Worm (Caenorhabditis elegans) whole organism, late embryonic: ENCODE measurements around the gene cpna-2.

Experiments used
- C08G9.2 ChIP-seq: sonication (generic microtip); optimal IDR thresholded peaks from 2 replicates; lab custom pipeline; 2016; ENCODE audit warnings: mild to moderate bottlenecking, missing genetic modification characterization, moderate library complexity, missing compliant biosample characterization
- C38D4.7 ChIP-seq: fragments of 200-800 bp; sonication (Bioruptor generic); optimal IDR thresholded peaks from 2 replicates; lab custom pipeline; 2018; ENCODE audit warnings: mild to moderate bottlenecking, missing genetic modification characterization, moderate library complexity, missing compliant biosample characterization
- K02D7.2 ChIP-seq: sonication (generic microtip); optimal IDR thresholded peaks from 2 replicates; lab custom pipeline; 2017; ENCODE audit warnings: mild to moderate bottlenecking, missing genetic modification characterization, missing compliant biosample characterization
- K09A11.1 ChIP-seq: sonication (generic microtip); optimal IDR thresholded peaks from 2 replicates; lab custom pipeline; 2017; ENCODE audit warnings: antibody characterized with exemption, mild to moderate bottlenecking, missing genetic modification characterization, missing compliant biosample characterization; ENCODE audit not compliant: insufficient read depth
- T23F11.4 ChIP-seq: fragments of 200-800 bp; sonication (Bioruptor generic); optimal IDR thresholded peaks from 2 replicates; lab custom pipeline; 2018; ENCODE audit warnings: mild to moderate bottlenecking, missing genetic modification characterization, missing compliant biosample characterization
- ceh-14 ChIP-seq: sonication (generic microtip); optimal IDR thresholded peaks from 2 replicates; lab custom pipeline; 2016; ENCODE audit warnings: missing genotype, missing genetic modification characterization, missing compliant biosample characterization
- ceh-19 ChIP-seq: fragments of 200-800 bp; sonication (Bioruptor generic); optimal IDR thresholded peaks from 2 replicates; lab custom pipeline; 2018; ENCODE audit warnings: mild to moderate bottlenecking, missing genetic modification characterization, missing compliant biosample characterization
- ceh-2 ChIP-seq: sonication (generic microtip); optimal IDR thresholded peaks from 2 replicates; lab custom pipeline; 2016; ENCODE audit warnings: missing genotype, missing genetic modification characterization, missing compliant biosample characterization
- ceh-22 ChIP-seq: sonication (generic microtip); optimal IDR thresholded peaks from 2 replicates; lab custom pipeline; 2017; ENCODE audit warnings: missing biosample characterization, missing genetic modification characterization
- ceh-24 ChIP-seq: sonication (generic microtip); optimal IDR thresholded peaks from 2 replicates; lab custom pipeline; 2016; ENCODE audit warnings: mild to moderate bottlenecking, missing genetic modification characterization, missing compliant biosample characterization
- ceh-34 ChIP-seq: sonication (generic microtip); optimal IDR thresholded peaks from 2 replicates; lab custom pipeline; 2016; ENCODE audit warnings: mild to moderate bottlenecking, missing genetic modification characterization, missing compliant biosample characterization
- ceh-45 ChIP-seq: fragments of 200-800 bp; sonication (Bioruptor generic); IDR thresholded peaks from 2 replicates; pipeline ENCODE4 v1.3.6; 2022; ENCODE audit warnings: missing genetic modification reagents, missing genetic modification characterization, missing compliant biosample characterization
- ceh-48 ChIP-seq: sonication (generic microtip); optimal IDR thresholded peaks from 2 replicates; lab custom pipeline; 2016; ENCODE audit warnings: missing genetic modification characterization, inconsistent platforms, missing compliant biosample characterization
- ceh-6 ChIP-seq: fragments of 200-800 bp; sonication (Bioruptor generic); optimal IDR thresholded peaks from 2 replicates; lab custom pipeline; 2018; ENCODE audit warnings: mild to moderate bottlenecking, missing genetic modification characterization, missing compliant biosample characterization
- che-1 ChIP-seq: sonication (generic microtip); optimal IDR thresholded peaks from 2 replicates; lab custom pipeline; 2016; ENCODE audit warnings: mild to moderate bottlenecking, missing genetic modification characterization, missing compliant biosample characterization
- dmd-4 ChIP-seq: sonication (generic microtip); optimal IDR thresholded peaks from 2 replicates; lab custom pipeline; 2016; ENCODE audit warnings: borderline replicate concordance, missing genetic modification characterization, missing compliant biosample characterization
- elt-2 ChIP-seq: sonication (generic microtip); optimal IDR thresholded peaks from 2 replicates; lab custom pipeline; 2016; ENCODE audit warnings: missing genetic modification reagents, missing genetic modification characterization, missing compliant biosample characterization
- ets-4 ChIP-seq: sonication (generic microtip); optimal IDR thresholded peaks from 2 replicates; lab custom pipeline; 2016; ENCODE audit warnings: missing genetic modification characterization, missing compliant biosample characterization
- fax-1 ChIP-seq: sonication (generic microtip); optimal IDR thresholded peaks from 2 replicates; lab custom pipeline; 2016; ENCODE audit warnings: missing genotype, missing genetic modification characterization, missing compliant biosample characterization
- fkh-6 ChIP-seq: sonication (generic microtip); optimal IDR thresholded peaks from 2 replicates; lab custom pipeline; 2016; ENCODE audit warnings: missing genetic modification characterization, missing compliant biosample characterization
- hlh-13 ChIP-seq: fragments of 200-800 bp; sonication (Bioruptor generic); optimal IDR thresholded peaks from 2 replicates; lab custom pipeline; 2018; ENCODE audit warnings: mild to moderate bottlenecking, missing genetic modification characterization, missing compliant biosample characterization
- hlh-15 ChIP-seq: sonication (generic microtip); optimal IDR thresholded peaks from 2 replicates; lab custom pipeline; 2016; ENCODE audit warnings: missing genetic modification characterization, missing compliant biosample characterization
- hlh-30 ChIP-seq: sonication (generic microtip); optimal IDR thresholded peaks from 2 replicates; lab custom pipeline; 2017; ENCODE audit warnings: antibody characterized with exemption, missing genetic modification characterization, missing compliant biosample characterization; ENCODE audit not compliant: insufficient read depth
- hlh-6 ChIP-seq: sonication (generic microtip); optimal IDR thresholded peaks from 2 replicates; lab custom pipeline; 2016; ENCODE audit warnings: missing genotype, missing genetic modification characterization, missing compliant biosample characterization
- lim-6 ChIP-seq: sonication (generic microtip); optimal IDR thresholded peaks from 2 replicates; lab custom pipeline; 2016; ENCODE audit warnings: missing genetic modification characterization, missing compliant biosample characterization
- lin-11 ChIP-seq: fragments of 200-800 bp; sonication (Bioruptor generic); optimal IDR thresholded peaks from 2 replicates; lab custom pipeline; 2018; ENCODE audit warnings: mild to moderate bottlenecking, missing genetic modification characterization, missing compliant biosample characterization
- nhr-232 ChIP-seq: sonication (generic microtip); optimal IDR thresholded peaks from 2 replicates; lab custom pipeline; 2016; ENCODE audit warnings: missing genetic modification characterization, missing compliant biosample characterization
- odd-2 ChIP-seq: sonication (generic microtip); optimal IDR thresholded peaks from 2 replicates; lab custom pipeline; 2017; ENCODE audit warnings: antibody characterized with exemption, mild to moderate bottlenecking, missing genetic modification characterization, missing compliant biosample characterization
- pag-3 ChIP-seq: sonication (generic microtip); optimal IDR thresholded peaks from 2 replicates; lab custom pipeline; 2016; ENCODE audit warnings: missing compliant biosample characterization, missing genetic modification characterization, borderline replicate concordance
- pha-2 ChIP-seq: sonication (generic microtip); optimal IDR thresholded peaks from 2 replicates; lab custom pipeline; 2017; ENCODE audit warnings: mild to moderate bottlenecking, missing genetic modification characterization, missing compliant biosample characterization
- pha-4 ChIP-seq: fragments of 150-350 bp; optimal IDR thresholded peaks from 2 replicates; lab custom pipeline; 2018; ENCODE audit warnings: missing biosample characterization, missing genetic modification reagents, missing genetic modification characterization
- pqm-1 ChIP-seq: sonication (generic microtip); optimal IDR thresholded peaks from 2 replicates; lab custom pipeline; 2016; ENCODE audit warnings: missing genetic modification characterization, missing compliant biosample characterization
- pros-1 ChIP-seq: fragments of 150-350 bp; optimal IDR thresholded peaks from 2 replicates; lab custom pipeline; 2014; ENCODE audit warnings: missing biosample characterization, missing genetic modification reagents, missing genetic modification characterization
- ref-2 ChIP-seq: sonication (generic microtip); optimal IDR thresholded peaks from 2 replicates; lab custom pipeline; 2016; ENCODE audit warnings: missing genetic modification characterization, missing compliant biosample characterization
- rnt-1 ChIP-seq: sonication (generic microtip); optimal IDR thresholded peaks from 2 replicates; lab custom pipeline; 2016; ENCODE audit warnings: missing genetic modification characterization, missing compliant biosample characterization
- sdc-2 ChIP-seq: sonication (generic microtip); optimal IDR thresholded peaks from 2 replicates; lab custom pipeline; 2016; ENCODE audit warnings: missing genotype, missing genetic modification characterization, missing compliant biosample characterization
- sox-2 ChIP-seq: fragments of 200-800 bp; sonication (Bioruptor generic); IDR thresholded peaks from 2 replicates; pipeline ENCODE4 v1.3.6; 2022; ENCODE audit warnings: missing genetic modification reagents, missing genetic modification characterization, missing compliant biosample characterization
- tbx-2 ChIP-seq: sonication (generic microtip); optimal IDR thresholded peaks from 2 replicates; lab custom pipeline; 2016; ENCODE audit warnings: missing genetic modification characterization, missing compliant biosample characterization
- tbx-7 ChIP-seq: sonication (generic microtip); optimal IDR thresholded peaks from 2 replicates; lab custom pipeline; 2016; ENCODE audit warnings: missing genotype, missing genetic modification characterization, missing compliant biosample characterization
- unc-3 ChIP-seq, 2 experiments: fragments of 200-800 bp in 1 of 2; sonication (Bioruptor generic) in 1 of 2; sonication (generic microtip) in 1 of 2; conservative IDR thresholded peaks in 1 of 2; optimal IDR thresholded peaks in 1 of 2; 2 replicates each; pipeline versions ENCODE4 v1.3.6 to Lab custom; 2016 to 2022; ENCODE audit warnings: missing compliant biosample characterization in 2 of 2, missing genetic modification characterization in 2 of 2, missing genetic modification reagents in 1 of 2
- unc-86 ChIP-seq: sonication (generic microtip); optimal IDR thresholded peaks from 2 replicates; lab custom pipeline; 2016; ENCODE audit warnings: missing genetic modification characterization, missing compliant biosample characterization
- zip-5 ChIP-seq: sonication (generic microtip); optimal IDR thresholded peaks from 2 replicates; lab custom pipeline; 2016; ENCODE audit warnings: missing genetic modification characterization, missing compliant biosample characterization

cpna-2 gene

DNA sequence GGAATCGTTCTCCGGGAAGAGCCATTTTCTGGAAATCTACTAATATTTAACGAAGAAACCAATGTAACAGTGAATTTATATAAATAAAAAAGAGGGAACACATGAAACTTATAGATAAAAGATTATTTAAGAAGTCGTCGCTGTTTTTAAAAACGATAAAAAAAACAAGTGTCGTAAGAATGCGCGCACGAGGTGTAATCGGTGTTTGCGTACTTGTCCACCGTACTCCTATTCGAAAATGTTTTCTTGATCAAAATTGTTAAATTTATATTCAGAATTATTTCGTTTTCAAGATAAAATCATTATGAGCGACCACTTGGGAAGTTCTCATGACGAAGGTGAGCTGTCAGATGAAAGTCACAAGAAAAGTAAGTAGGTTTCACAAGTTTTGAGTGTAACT is 25.7 kb upstream of the cpna-2 start, which contains the start of the genes moa-2 and cdk-11.1:
TSS of gene moa-2 (minus strand) at position 25 of the 400 bp plus-strand sequence.
TSS of gene cdk-11.1 (plus strand) at position 227 of the 400 bp plus-strand sequence.
- TF ChIP-seq hlh-15 (tag; lab: Kevin White, UChicago) (no peak), elt-2 (no peak), ref-2 (no peak), hlh-30 (no peak), pqm-1 (tag; lab: Kevin White, UChicago) (no peak), ceh-45 (GFP tag; lab: Robert Waterston, UW) (no peak), ets-4 (tag; lab: Kevin White, UChicago) (no peak), hlh-6 (no peak), pha-4 (tag; lab: Kevin White, UChicago) (no peak), tbx-7 (tag; lab: Kevin White, UChicago) (no peak), K02D7.2 (tag; lab: Kevin White, UChicago) (no peak), zip-5 (no peak), sox-2 (GFP tag; lab: Robert Waterston, UW) (no peak), ceh-22 (tag; lab: Kevin White, UChicago) (no peak), dmd-4 (tag; lab: Kevin White, UChicago) (no peak), ceh-6 (GFP tag; lab: Kevin White, UChicago) (no peak), odd-2 (tag; lab: Kevin White, UChicago) (no peak), ceh-2 (tag; lab: Kevin White, UChicago) (no peak), lim-6 (no peak), T23F11.4 (GFP tag; lab: Kevin White, UChicago) (no peak)

DNA sequence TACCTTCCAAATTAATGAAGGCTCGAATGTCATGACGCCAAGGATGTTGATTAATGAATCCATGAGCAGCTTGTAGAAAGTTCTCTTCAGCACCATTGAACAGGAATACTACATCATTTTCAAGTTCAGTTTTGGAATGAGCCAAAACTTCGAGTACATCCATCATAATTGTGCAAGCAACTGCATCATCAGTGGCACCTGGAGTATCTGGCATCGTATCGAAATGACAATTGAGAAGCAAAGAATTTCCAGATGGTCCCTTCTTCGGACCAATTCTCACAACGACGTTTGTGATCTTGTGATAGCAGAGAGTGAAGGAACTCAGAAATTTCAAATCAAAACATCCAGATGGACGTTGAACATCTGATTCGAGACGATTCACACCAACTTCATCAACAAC is 20.3 kb upstream of the cpna-2 start:
- no peak for TF ChIP-seq sdc-2 (tag; lab: Kevin White, UChicago)
- TF ChIP-seq fax-1 (tag; lab: Kevin White, UChicago), result no peak
- TF ChIP-seq rnt-1, result no peak
- TF ChIP-seq pag-3, result no peak
- no peak for TF ChIP-seq K09A11.1 (tag; lab: Kevin White, UChicago)
- TF ChIP-seq nhr-232 (tag; lab: Kevin White, UChicago), result no peak
- TF ChIP-seq, all 69 proteins: peak for 0

DNA sequence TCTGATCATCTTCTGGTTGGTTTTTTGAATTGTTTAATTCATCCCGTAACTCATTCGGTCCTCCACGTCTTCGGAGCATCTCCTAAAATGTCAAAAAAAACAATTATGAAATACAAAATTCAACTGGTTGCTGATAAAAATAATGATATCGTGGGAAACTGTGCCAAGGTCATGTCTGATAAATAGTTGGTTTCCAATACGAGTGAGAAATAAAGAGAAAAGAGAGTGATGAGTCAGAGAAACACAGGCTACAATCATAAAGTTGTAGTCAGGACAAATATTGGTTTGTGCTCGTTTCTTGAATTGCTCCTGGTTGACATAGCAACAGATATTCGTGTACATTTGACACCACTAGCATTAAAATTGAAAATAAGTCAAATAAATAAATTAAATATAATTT is 19.6 kb upstream of the cpna-2 start, which contains the start of gene B0495.7:
TSS of gene B0495.7 (minus strand) at position 82 of the 400 bp plus-strand sequence.
- TF ChIP-seq elt-2, result peak; percentile 77
- no peak for TF ChIP-seq pros-1 (tag; lab: Kevin White, UChicago)
- TF ChIP-seq, all 69 proteins: peak for 1

DNA sequence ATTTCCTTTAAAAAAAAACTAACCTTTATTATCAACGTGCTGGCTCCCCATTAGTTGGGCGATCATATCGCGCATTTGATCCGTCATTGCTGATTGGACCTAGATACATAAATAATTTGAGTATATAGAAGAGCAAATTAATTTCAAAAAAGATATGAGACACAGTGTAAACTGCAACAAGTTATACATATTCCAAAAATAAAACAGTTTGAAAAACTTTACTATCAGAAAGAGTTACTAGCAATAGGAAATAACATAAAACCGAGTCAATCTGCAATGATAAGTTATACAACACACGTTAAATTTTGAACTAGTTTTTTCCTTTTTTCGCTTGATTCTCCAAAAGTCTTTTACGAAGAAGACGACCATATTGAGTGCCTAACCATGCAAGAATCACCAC is 17.3 kb upstream of the cpna-2 start, which contains the start of gene luc-7L:
TSS of gene luc-7L (minus strand) at position 101 of the 400 bp plus-strand sequence.
- no peak for TF ChIP-seq ceh-14
- TF ChIP-seq ceh-19 (GFP tag; lab: Kevin White, UChicago), result no peak
- no peak for TF ChIP-seq C08G9.2 (tag; lab: Kevin White, UChicago)
- no peak for TF ChIP-seq nhr-232 (tag; lab: Kevin White, UChicago)
- no peak for TF ChIP-seq ets-4 (tag; lab: Kevin White, UChicago)
- no peak for TF ChIP-seq ceh-45 (GFP tag; lab: Robert Waterston, UW)
- no peak for TF ChIP-seq elt-2
- TF ChIP-seq pha-2, result no peak
- TF ChIP-seq, all 69 proteins: peak for 0

DNA sequence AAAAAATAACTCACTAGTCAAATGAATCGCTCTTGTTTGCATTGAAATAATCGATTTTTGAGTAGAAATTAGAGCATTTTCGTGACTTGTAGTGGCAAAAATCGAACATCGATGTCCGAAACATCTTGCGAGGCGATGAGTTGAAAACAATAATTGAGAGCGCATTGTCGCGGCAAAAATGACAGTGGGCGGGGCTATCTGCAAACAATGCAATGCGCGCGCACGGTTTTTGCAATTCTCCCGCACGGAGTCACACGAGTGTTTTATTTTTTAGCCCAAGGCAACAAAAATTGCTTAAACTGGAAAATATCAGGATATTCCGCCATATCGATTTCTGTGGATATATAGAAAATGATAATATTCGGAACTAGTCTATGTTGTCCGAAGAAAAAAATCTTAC is 16.2 kb upstream of the cpna-2 start, which contains the start of gene B0495.9:
TSS of gene B0495.9 (minus strand) at position 171 of the 400 bp plus-strand sequence.
- TF ChIP-seq che-1 (peak; percentile 85), unc-86 (tag; lab: Kevin White, UChicago) (peak; percentile 92), hlh-15 (tag; lab: Kevin White, UChicago) (peak; percentile 90), ceh-2 (tag; lab: Kevin White, UChicago) (peak; percentile 87), ceh-24 (tag; lab: Kevin White, UChicago) (peak; percentile 68), ets-4 (tag; lab: Kevin White, UChicago) (peak; percentile 18), ceh-48 (peak; percentile 62), C38D4.7 (GFP tag; lab: Kevin White, UChicago) (peak; percentile 88), fkh-6 (peak; percentile 89), tbx-7 (tag; lab: Kevin White, UChicago) (peak; percentile 71), nhr-232 (tag; lab: Kevin White, UChicago) (peak; percentile 84), lin-11 (tag; lab: Kevin White, UChicago) (peak; percentile 75), hlh-6 (peak; percentile 89), hlh-13 (peak; percentile 73), odd-2 (tag; lab: Kevin White, UChicago) (peak; percentile 85), ceh-14 (peak; percentile 93), lim-6 (peak; percentile 61), ceh-34 (peak; percentile 94), sdc-2 (tag; lab: Kevin White, UChicago) (peak; percentile 81), tbx-2 (peak; percentile 95), pha-4 (tag; lab: Kevin White, UChicago) (no peak), unc-3 (GFP tag; conservative IDR thresholded peaks at IDR 0.05; lab: Robert Waterston, UW) (peak; percentile 75), unc-3 (tag; optimal IDR thresholded peaks at IDR 0.05; lab: Kevin White, UChicago) (peak; percentile 87), hlh-30 (peak; percentile 42)
